Fruit fly (Drosophila melanogaster) whole organism, pupa: ENCODE measurements around the gene CG12581.

Experiments
- CG17806 ChIP-seq: fragments of 200-800 bp; sonication (Bioruptor generic); optimal IDR thresholded peaks from 2 replicates; lab custom pipeline; 2018; ENCODE audit warnings: missing biosample characterization, mild to moderate bottlenecking, missing genetic modification characterization, moderate library complexity
- CG34367 ChIP-seq: fragments of 200-800 bp; sonication (Bioruptor generic); optimal IDR thresholded peaks from 2 replicates; lab custom pipeline; 2018; ENCODE audit warnings: missing biosample characterization, mild to moderate bottlenecking, missing genetic modification characterization
- CG8159 ChIP-seq: fragments of 200-800 bp; sonication (Bioruptor generic); optimal IDR thresholded peaks from 3 replicates; lab custom pipeline; 2018; ENCODE audit warnings: missing biosample characterization, mild to moderate bottlenecking, missing genetic modification characterization, moderate library complexity
- CG8301 ChIP-seq: fragments of 200-800 bp; sonication (Bioruptor generic); optimal IDR thresholded peaks from 2 replicates; lab custom pipeline; 2018; ENCODE audit warnings: missing biosample characterization, mild to moderate bottlenecking, missing genetic modification characterization
- CG9948 ChIP-seq: fragments of 200-800 bp; sonication (Bioruptor generic); optimal IDR thresholded peaks from 2 replicates; lab custom pipeline; 2018; ENCODE audit warnings: missing biosample characterization, mild to moderate bottlenecking, missing genetic modification characterization, moderate library complexity
- D1 ChIP-seq: fragments of 200-800 bp; sonication (Bioruptor generic); optimal IDR thresholded peaks from 2 replicates; lab custom pipeline; 2018; ENCODE audit warnings: missing biosample characterization, mild to moderate bottlenecking, missing genetic modification characterization, moderate library complexity
- EcR ChIP-seq: fragments of 200-800 bp; sonication (Bioruptor generic); optimal IDR thresholded peaks from 3 replicates; lab custom pipeline; 2019; ENCODE audit warnings: missing biosample characterization, missing genetic modification characterization, mild to moderate bottlenecking, moderate library complexity, missing genetic modification reagents
- Ets98B ChIP-seq: fragments of 200-800 bp; sonication (Bioruptor generic); IDR thresholded peaks from 2 replicates; pipeline ENCODE4 v1.3.6; 2022; ENCODE audit warnings: missing biosample characterization, missing genetic modification characterization
- Pif1A ChIP-seq: fragments of 200-800 bp; sonication (Bioruptor generic); optimal IDR thresholded peaks from 3 replicates; lab custom pipeline; 2016; ENCODE audit warnings: missing biosample characterization, missing genetic modification characterization
- fd96Ca ChIP-seq: fragments of 200-800 bp; sonication (Bioruptor generic); IDR thresholded peaks from 3 replicates; pipeline ENCODE4 v1.3.6; 2022; ENCODE audit warnings: missing biosample characterization, missing genetic modification characterization
- rn ChIP-seq: fragments of 200-800 bp; sonication (Bioruptor generic); IDR thresholded peaks from 2 replicates; pipeline ENCODE4 v1.3.6; 2022; ENCODE audit warnings: missing biosample characterization, missing genetic modification characterization

CG12581 gene

DNA sequence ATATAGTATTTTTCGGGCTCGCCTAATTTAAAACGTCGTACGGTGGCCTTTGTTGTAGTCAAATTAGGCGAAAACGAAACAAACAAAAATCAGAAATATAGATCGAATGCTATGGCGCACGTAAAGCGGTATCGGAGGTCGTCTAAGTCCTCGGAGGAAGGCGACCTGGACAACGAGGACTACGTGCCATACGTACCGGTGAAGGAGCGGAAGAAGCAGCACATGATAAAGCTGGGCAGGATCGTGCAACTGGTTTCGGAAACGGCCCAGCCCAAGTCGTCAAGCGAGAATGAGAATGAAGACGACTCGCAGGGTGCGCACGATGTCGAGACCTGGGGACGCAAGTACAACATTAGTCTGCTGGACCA is 58.6 kb downstream of the CG12581 start, which contains the start of gene abs:
Gene abs (plus strand): TSS at position 30 of the 368 bp plus-strand sequence.
- no peak for TF ChIP-seq Pif1A (GFP tag; lab: Kevin White, UChicago)
- TF ChIP-seq rn (GFP tag; lab: Robert Waterston, UW): no peak
- TF ChIP-seq EcR (GFP tag; lab: Kevin White, UChicago): no peak
- TF ChIP-seq Ets98B (GFP tag; lab: Robert Waterston, UW): no peak
- no peak for TF ChIP-seq CG9948 (tag; lab: Kevin White, UChicago)
- TF ChIP-seq CG17806 (tag; lab: Kevin White, UChicago): no peak
- TF ChIP-seq D1 (tag; lab: Kevin White, UChicago): no peak
- no peak for TF ChIP-seq fd96Ca
- no peak for TF ChIP-seq CG8159 (tag; lab: Kevin White, UChicago)
- TF ChIP-seq CG8301 (tag; lab: Kevin White, UChicago): no peak

DNA sequence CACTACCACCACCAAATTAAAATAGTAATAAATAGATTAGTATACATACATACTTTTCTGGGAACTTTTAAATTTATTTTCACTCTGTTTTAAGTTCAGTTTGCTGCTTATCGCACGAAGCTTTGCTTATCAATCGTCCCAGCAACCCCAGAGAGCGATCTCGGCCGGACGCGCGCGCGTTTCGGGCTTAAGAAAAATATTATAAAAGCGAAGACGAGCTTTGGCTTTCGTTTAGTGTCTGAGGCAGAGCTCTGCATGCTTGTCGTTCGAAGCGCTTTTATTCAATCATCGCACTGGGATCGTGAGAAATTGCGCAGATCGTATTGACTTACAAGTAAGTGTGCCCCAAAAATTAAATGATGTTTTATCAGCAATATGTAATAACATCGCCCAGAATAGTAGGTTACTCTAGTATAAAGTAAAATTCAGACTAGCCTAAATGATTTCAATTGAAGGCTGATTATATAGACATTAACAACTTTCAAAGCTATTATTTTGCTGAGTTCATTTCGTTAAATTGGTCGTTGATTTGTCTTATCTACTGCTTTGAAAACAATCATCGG is 60.6 kb downstream of the CG12581 start, which contains the start of gene Gel:
Gene Gel (plus strand): TSS at position 227 of the 563 bp plus-strand sequence.
- TF ChIP-seq CG34367 (tag; lab: Kevin White, UChicago): no peak
